Fruit fly (Drosophila melanogaster): Measurements from ENCODE around the gene CG7218.

The CG7218 gene

DNA sequence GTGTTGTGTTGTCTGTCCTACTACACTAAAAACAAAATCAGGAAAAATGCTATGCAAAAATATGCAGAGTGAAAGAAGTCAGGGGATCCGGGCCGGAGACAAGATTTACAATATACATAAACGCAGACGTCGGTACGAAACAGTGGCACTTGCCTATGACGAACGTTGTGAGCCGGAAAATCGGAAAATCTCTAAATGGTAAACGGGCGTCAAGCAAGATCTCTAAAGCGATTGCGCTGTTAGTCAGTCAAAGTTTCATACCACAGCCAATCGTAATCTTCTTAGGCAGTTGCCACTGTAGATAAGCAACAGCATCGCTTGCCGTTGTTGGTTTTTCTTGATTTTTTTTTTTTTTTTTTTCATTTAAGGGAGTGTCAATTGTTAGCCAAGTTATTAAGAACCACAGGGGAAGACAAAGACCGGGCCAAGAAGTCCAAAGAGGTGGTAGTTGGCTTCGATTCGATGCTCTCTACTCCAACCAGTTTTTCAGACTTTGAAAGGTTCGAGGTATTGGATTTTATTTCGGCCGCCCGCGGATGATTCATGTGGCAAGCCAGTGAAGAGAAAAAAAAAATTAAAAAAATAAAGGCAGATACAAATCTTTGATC is 39.1 kb downstream of the CG7218 start (continued):
- TF ChIP-seq CG15514 (GFP tag; optimal IDR thresholded peaks at IDR 0.05), result peak; percentile 35
- peak; percentile 92 for TF ChIP-seq CG4730 (GFP tag; IDR thresholded peaks at IDR 0.05)
- TF ChIP-seq CG1832 (GFP tag; optimal IDR thresholded peaks at IDR 0.05), result no peak
- peak; percentile 45 for TF ChIP-seq CG5180 (GFP tag; optimal IDR thresholded peaks at IDR 0.05)
- TF ChIP-seq CG7928 (GFP tag; optimal IDR thresholded peaks at IDR 0.05), result peak; percentile 36
- peak; percentile 62 for TF ChIP-seq Ssrp (tag; optimal IDR thresholded peaks at IDR 0.05)
- peak; percentile 83 for TF ChIP-seq Ada2b (GFP tag; IDR thresholded peaks at IDR 0.05)
- TF ChIP-seq CG8290 (GFP tag; optimal IDR thresholded peaks at IDR 0.05), result peak; percentile 57
- peak in 1 of 2 experiments; percentile 80 for TF ChIP-seq CG8290 (tag; optimal IDR thresholded peaks at IDR 0.05)
- TF ChIP-seq insv (GFP tag; optimal IDR thresholded peaks at IDR 0.05), result no peak
- TF ChIP-seq NC2α (GFP tag; optimal IDR thresholded peaks at IDR 0.05), result no peak
- TF ChIP-seq unc-4 (GFP tag; IDR thresholded peaks at IDR 0.05; ENCODE audit: partially characterized antibody), result no peak
- TF ChIP-seq CG18599 (GFP tag; optimal IDR thresholded peaks at IDR 0.05), result peak; percentile 66
- no peak for TF ChIP-seq Max (GFP tag; optimal IDR thresholded peaks at IDR 0.05)
- TF ChIP-seq sisA (GFP tag; IDR thresholded peaks at IDR 0.05), result peak; percentile 92
- TF ChIP-seq sens (GFP tag), result peak; percentile 97
- TF ChIP-seq CG18262 (tag; optimal IDR thresholded peaks at IDR 0.05), result peak; percentile 90
- TF ChIP-seq CG6689 (GFP tag; IDR thresholded peaks at IDR 0.05), result peak; percentile 94
- peak; percentile 80 for TF ChIP-seq CG8944 (GFP tag; optimal IDR thresholded peaks at IDR 0.05)
- TF ChIP-seq Nf-YA (GFP tag; IDR thresholded peaks at IDR 0.05), result peak; percentile 78
- no peak for TF ChIP-seq stwl (tag; optimal IDR thresholded peaks at IDR 0.05)
- peak; percentile 52 for TF ChIP-seq Myb (GFP tag; optimal IDR thresholded peaks at IDR 0.05)
- TF ChIP-seq MBD-R2 (GFP tag; IDR thresholded peaks at IDR 0.05), result peak; percentile 64; the same call in 1 of the 2 replicates
- peak; percentile 87 for TF ChIP-seq CG9215 (GFP tag; IDR thresholded peaks at IDR 0.05)
- TF ChIP-seq usp (GFP tag; optimal IDR thresholded peaks at IDR 0.05), result no peak
- peak; percentile 92 for TF ChIP-seq ranshi (GFP tag; IDR thresholded peaks at IDR 0.05)
- peak; percentile 95 for TF ChIP-seq ttk (GFP tag; IDR thresholded peaks at IDR 0.05)
- no peak for TF ChIP-seq ftz-f1 (GFP tag; optimal IDR thresholded peaks at IDR 0.05)
- TF ChIP-seq br (optimal IDR thresholded peaks at IDR 0.05), result no peak
- TF ChIP-seq fd3F (GFP tag; optimal IDR thresholded peaks at IDR 0.05), result peak; percentile 64
- peak; percentile 72 for TF ChIP-seq fd96Cb (tag; optimal IDR thresholded peaks at IDR 0.05)
- no peak; the same call in 1 of the 2 replicates for TF ChIP-seq dan (GFP tag; IDR thresholded peaks at IDR 0.05)
- peak; percentile 80 for TF ChIP-seq CG11696 (GFP tag; IDR thresholded peaks at IDR 0.05)
- peak; percentile 86 for TF ChIP-seq H2.0 (GFP tag; IDR thresholded peaks at IDR 0.05)
- no peak for TF ChIP-seq schlank (tag; optimal IDR thresholded peaks at IDR 0.05)
- TF ChIP-seq jigr1 (GFP tag; IDR thresholded peaks at IDR 0.05), result peak; percentile 83; the same call in 2 of the 3 replicates
- TF ChIP-seq CG18764 (GFP tag; optimal IDR thresholded peaks at IDR 0.05), result peak; percentile 41
- TF ChIP-seq CG34422 (GFP tag; IDR thresholded peaks at IDR 0.05), result peak; percentile 93
- TF ChIP-seq CG16815 (GFP tag; optimal IDR thresholded peaks at IDR 0.05), result peak; percentile 77
- TF ChIP-seq Dref (GFP tag; IDR thresholded peaks at IDR 0.05), result no peak
- TF ChIP-seq scrt (GFP tag; optimal IDR thresholded peaks at IDR 0.05), result peak; percentile 29
- TF ChIP-seq nom (GFP tag; optimal IDR thresholded peaks at IDR 0.05), result peak; percentile 55
- TF ChIP-seq CG1024 (GFP tag; IDR thresholded peaks at IDR 0.05), result peak; percentile 75
- peak; percentile 82 for TF ChIP-seq gt (GFP tag; IDR thresholded peaks at IDR 0.05)
- peak; percentile 77 for TF ChIP-seq CG10979 (tag; optimal IDR thresholded peaks at IDR 0.05)
- peak; percentile 96 for TF ChIP-seq CG14441 (GFP tag; IDR thresholded peaks at IDR 0.05)
- peak; percentile 82 for TF ChIP-seq peb (GFP tag; IDR thresholded peaks at IDR 0.05)
- TF ChIP-seq CG10209 (GFP tag; optimal IDR thresholded peaks at IDR 0.05), result peak; percentile 70
- TF ChIP-seq CG18011 (GFP tag; optimal IDR thresholded peaks at IDR 0.05), result no peak
- TF ChIP-seq Xbp1 (GFP tag; optimal IDR thresholded peaks at IDR 0.05), result peak; percentile 80
- TF ChIP-seq gsb-n (tag; optimal IDR thresholded peaks at IDR 0.05), result peak; percentile 31

Data from whole organism, embryonic.